Fruit fly (Drosophila melanogaster) whole organism, embryonic: Measurements from ENCODE around the gene Cep97.

ENCODE experiments used
- Aef1 ChIP-seq: fragments of 200-800 bp; sonication (Bioruptor generic); IDR thresholded peaks from 3 replicates; pipeline ENCODE4 v1.3.6; 2022; ENCODE audit warnings: missing biosample characterization, missing genetic modification characterization
- C15 ChIP-seq: fragments of 200-800 bp; sonication (Bioruptor generic); IDR thresholded peaks from 3 replicates; pipeline ENCODE4 v1.3.6; 2022; ENCODE audit warnings: missing biosample characterization, missing genetic modification characterization
- CG10431 ChIP-seq: fragments of 200-800 bp; sonication (Bioruptor generic); optimal IDR thresholded peaks from 3 replicates; lab custom pipeline; 2018; ENCODE audit warnings: missing biosample characterization, mild to moderate bottlenecking, missing genetic modification characterization
- CG11247 ChIP-seq: fragments of 200-800 bp; sonication (Bioruptor generic); IDR thresholded peaks from 2 replicates; pipeline ENCODE4 v1.3.6; 2022; ENCODE audit warnings: missing biosample characterization, missing genetic modification characterization
- CG11560 ChIP-seq: fragments of 200-800 bp; sonication (Bioruptor generic); IDR thresholded peaks from 3 replicates; pipeline ENCODE4 v1.3.6; 2022; ENCODE audit warnings: missing biosample characterization, missing genetic modification characterization
- CG11696 ChIP-seq: fragments of 200-800 bp; sonication (Bioruptor generic); IDR thresholded peaks from 2 replicates; pipeline ENCODE4 v1.3.6; 2022; ENCODE audit warnings: missing biosample characterization, missing genetic modification characterization
- CG13123 ChIP-seq: fragments of 200-800 bp; sonication (Bioruptor generic); optimal IDR thresholded peaks from 2 replicates; lab custom pipeline; 2016; ENCODE audit warnings: missing biosample characterization, missing genetic modification characterization
- CG13287 ChIP-seq: fragments of 200-800 bp; sonication (Bioruptor generic); IDR thresholded peaks from 2 replicates; pipeline ENCODE4 v1.3.6; 2022; ENCODE audit warnings: missing biosample characterization, missing genetic modification characterization; ENCODE audit not compliant: partially characterized antibody
- CG1602 ChIP-seq: fragments of 200-800 bp; sonication (Bioruptor generic); optimal IDR thresholded peaks from 3 replicates; lab custom pipeline; 2016; ENCODE audit warnings: missing biosample characterization, missing genetic modification characterization
- CG17186 ChIP-seq: fragments of 200-800 bp; sonication (Bioruptor generic); optimal IDR thresholded peaks from 3 replicates; lab custom pipeline; 2017; ENCODE audit warnings: missing biosample characterization, missing genetic modification reagents, missing genetic modification characterization
- CG2202 ChIP-seq: fragments of 200-800 bp; sonication (Bioruptor generic); optimal IDR thresholded peaks from 2 replicates; lab custom pipeline; 2018; ENCODE audit warnings: missing biosample characterization, mild to moderate bottlenecking, missing genetic modification characterization
- CG2678 ChIP-seq: fragments of 200-800 bp; sonication (Bioruptor generic); optimal IDR thresholded peaks from 3 replicates; lab custom pipeline; 2019; ENCODE audit warnings: missing biosample characterization, mild to moderate bottlenecking, missing genetic modification characterization, moderate library complexity
- CG2712 ChIP-seq: fragments of 200-800 bp; optimal IDR thresholded peaks from 3 replicates; lab custom pipeline; 2019; ENCODE audit warnings: missing biosample characterization, mild to moderate bottlenecking, missing genetic modification characterization, moderate library complexity
- CG34224 ChIP-seq: fragments of 200-800 bp; sonication (Bioruptor generic); IDR thresholded peaks from 3 replicates; pipeline ENCODE4 v1.3.6; 2022; ENCODE audit warnings: missing biosample characterization, missing genetic modification characterization; ENCODE audit not compliant: partially characterized antibody
- CG4360 ChIP-seq: fragments of 200-800 bp; sonication (Bioruptor generic); IDR thresholded peaks from 2 replicates; pipeline ENCODE4 v1.3.6; 2022; ENCODE audit warnings: missing biosample characterization, missing genetic modification characterization
- CG4424 ChIP-seq: fragments of 200-800 bp; sonication (Bioruptor generic); optimal IDR thresholded peaks from 3 replicates; lab custom pipeline; 2016; ENCODE audit warnings: missing biosample characterization, missing genetic modification characterization
- CG4820 ChIP-seq: fragments of 200-800 bp; sonication (Bioruptor generic); optimal IDR thresholded peaks from 3 replicates; lab custom pipeline; 2016; ENCODE audit warnings: missing biosample characterization, missing genetic modification characterization
- CG5245 ChIP-seq: fragments of 200-800 bp; sonication (Bioruptor generic); optimal IDR thresholded peaks from 3 replicates; lab custom pipeline; 2016; ENCODE audit warnings: missing biosample characterization, missing genetic modification characterization
- CG6254 ChIP-seq: fragments of 200-800 bp; sonication (Bioruptor generic); optimal IDR thresholded peaks from 3 replicates; lab custom pipeline; 2017; ENCODE audit warnings: mild to moderate bottlenecking, missing biosample characterization, missing genetic modification reagents, missing genetic modification characterization
- CG9817 ChIP-seq: fragments of 200-800 bp; sonication (Bioruptor generic); optimal IDR thresholded peaks from 2 replicates; lab custom pipeline; 2018; ENCODE audit warnings: missing biosample characterization, mild to moderate bottlenecking, missing genetic modification characterization, moderate library complexity
- Chrac-16 ChIP-seq: fragments of 200-800 bp; sonication (Bioruptor generic); optimal IDR thresholded peaks from 3 replicates; lab custom pipeline; 2016; ENCODE audit warnings: missing biosample characterization, missing genetic modification characterization
- D19A ChIP-seq: fragments of 200-800 bp; optimal IDR thresholded peaks from 3 replicates; lab custom pipeline; 2019; ENCODE audit warnings: missing biosample characterization, mild to moderate bottlenecking, missing genetic modification characterization, moderate library complexity
- Deaf1 ChIP-seq: fragments of 200-800 bp; optimal IDR thresholded peaks from 3 replicates; lab custom pipeline; 2019; ENCODE audit warnings: missing biosample characterization, mild to moderate bottlenecking, missing genetic modification characterization, moderate library complexity
- Dp ChIP-seq: fragments of 200-800 bp; sonication (Bioruptor generic); optimal IDR thresholded peaks from 2 replicates; lab custom pipeline; 2018; ENCODE audit warnings: missing biosample characterization, mild to moderate bottlenecking, missing genetic modification characterization, moderate library complexity
- HLH54F ChIP-seq: fragments of 200-800 bp; sonication (Bioruptor generic); optimal IDR thresholded peaks from 3 replicates; lab custom pipeline; 2016; ENCODE audit warnings: missing biosample characterization, missing genetic modification characterization
- HLHmδ ChIP-seq: fragments of 200-800 bp; sonication (Bioruptor generic); optimal IDR thresholded peaks from 2 replicates; lab custom pipeline; 2018; ENCODE audit warnings: missing biosample characterization, mild to moderate bottlenecking, missing genetic modification characterization, moderate library complexity
- Lim3 ChIP-seq: fragments of 200-800 bp; sonication (Bioruptor generic); IDR thresholded peaks from 2 replicates; pipeline ENCODE4 v1.3.6; 2022; ENCODE audit warnings: missing biosample characterization, missing genetic modification characterization
- Mes4 ChIP-seq: fragments of 200-800 bp; sonication (Bioruptor generic); optimal IDR thresholded peaks from 2 replicates; lab custom pipeline; 2016; ENCODE audit warnings: missing biosample characterization, missing genetic modification characterization
- Mrtf ChIP-seq: fragments of 200-800 bp; sonication (Bioruptor generic); IDR thresholded peaks from 3 replicates; pipeline ENCODE4 v1.3.6; 2022; ENCODE audit warnings: missing biosample characterization, missing genetic modification characterization
- NC2α ChIP-seq: fragments of 200-800 bp; sonication (Bioruptor generic); optimal IDR thresholded peaks from 2 replicates; lab custom pipeline; 2016; ENCODE audit warnings: missing biosample characterization, missing genetic modification characterization
- Oli ChIP-seq: fragments of 200-800 bp; sonication (Bioruptor generic); optimal IDR thresholded peaks from 2 replicates; lab custom pipeline; 2018; ENCODE audit warnings: missing biosample characterization, mild to moderate bottlenecking, missing genetic modification characterization, moderate library complexity
- Opbp ChIP-seq: fragments of 200-800 bp; sonication (Bioruptor generic); IDR thresholded peaks from 3 replicates; pipeline ENCODE4 v1.3.6; 2022; ENCODE audit warnings: missing biosample characterization, missing genetic modification characterization; ENCODE audit not compliant: partially characterized antibody
- Sry-δ ChIP-seq: fragments of 200-800 bp; sonication (Bioruptor generic); optimal IDR thresholded peaks from 2 replicates; lab custom pipeline; 2016; ENCODE audit warnings: missing biosample characterization, missing genetic modification characterization
- Taf1 ChIP-seq: fragments of 200-800 bp; sonication (Bioruptor generic); IDR thresholded peaks from 2 replicates; pipeline ENCODE4 v1.3.6; 2022; ENCODE audit warnings: missing biosample characterization, missing genetic modification characterization
- aop ChIP-seq: fragments of 200-800 bp; sonication (Bioruptor generic); IDR thresholded peaks from 2 replicates; pipeline ENCODE4 v1.3.6; 2022; ENCODE audit warnings: missing biosample characterization, missing genetic modification characterization
- chm ChIP-seq: fragments of 200-800 bp; sonication (Bioruptor generic); IDR thresholded peaks from 2 replicates; pipeline ENCODE4 v1.3.6; 2022; ENCODE audit warnings: missing biosample characterization, missing genetic modification characterization
- chn ChIP-seq: fragments of 200-800 bp; sonication (Bioruptor generic); optimal IDR thresholded peaks from 2 replicates; lab custom pipeline; 2016; ENCODE audit warnings: missing biosample characterization, missing genetic modification characterization
- croc ChIP-seq: fragments of 200-800 bp; sonication (Bioruptor generic); conservative IDR thresholded peaks from 3 replicates; pipeline ENCODE4 v1.3.6; 2022; ENCODE audit warnings: missing biosample characterization, missing genetic modification characterization
- cwo ChIP-seq: fragments of 200-800 bp; sonication (Bioruptor generic); optimal IDR thresholded peaks from 3 replicates; lab custom pipeline; 2017; ENCODE audit warnings: missing biosample characterization, missing genetic modification characterization, mild to moderate bottlenecking, moderate library complexity, missing genetic modification reagents
- dmrt99B ChIP-seq: fragments of 200-800 bp; sonication (Bioruptor generic); optimal IDR thresholded peaks from 2 replicates; lab custom pipeline; 2018; ENCODE audit warnings: missing biosample characterization, mild to moderate bottlenecking, missing genetic modification characterization, moderate library complexity
- dpn ChIP-seq, 2 experiments: fragments of 200-800 bp; sonication (Bioruptor generic); optimal IDR thresholded peaks; 3 replicates each; lab custom pipeline; 2016; ENCODE audit warnings: missing biosample characterization in 2 of 2, missing genetic modification characterization in 2 of 2
- en ChIP-seq: fragments of 200-800 bp; sonication (Bioruptor generic); optimal IDR thresholded peaks from 2 replicates; lab custom pipeline; 2016; ENCODE audit warnings: missing biosample characterization, missing genetic modification characterization
- lola ChIP-seq, 3 experiments: fragments of >200 bp in 2 of 3; fragments of 200-800 bp in 1 of 3; sonication (Bioruptor generic) in 1 of 3; optimal IDR thresholded peaks; 2 replicates each; lab custom pipeline; 2017 to 2019; ENCODE audit warnings: missing biosample characterization in 3 of 3, missing genetic modification characterization in 3 of 3, mild to moderate bottlenecking in 1 of 3, moderate library complexity in 1 of 3
- luna ChIP-seq: fragments of 200-800 bp; sonication (Bioruptor generic); optimal IDR thresholded peaks from 2 replicates; lab custom pipeline; 2016; ENCODE audit warnings: missing biosample characterization, missing genetic modification characterization
- phol ChIP-seq: fragments of 200-800 bp; sonication (Bioruptor generic); optimal IDR thresholded peaks from 3 replicates; lab custom pipeline; 2018; ENCODE audit warnings: missing biosample characterization, mild to moderate bottlenecking, missing genetic modification characterization, moderate library complexity
- pros ChIP-seq: fragments of 200-800 bp; sonication (Bioruptor generic); optimal IDR thresholded peaks from 3 replicates; lab custom pipeline; 2019; ENCODE audit warnings: missing biosample characterization, mild to moderate bottlenecking, missing genetic modification characterization, moderate library complexity
- sc ChIP-seq, 3 experiments: fragments of >200 bp in 2 of 3; fragments of 200-800 bp in 1 of 3; sonication (Bioruptor generic) in 1 of 3; optimal IDR thresholded peaks; 2 replicates in 2 of 3; 3 replicates in 1 of 3; lab custom pipeline; 2017; ENCODE audit warnings: mild to moderate bottlenecking in 1 of 3, missing biosample characterization in 1 of 3, missing genetic modification characterization in 1 of 3, missing genetic modification reagents in 1 of 3
- sisA ChIP-seq: fragments of 200-800 bp; sonication (Bioruptor generic); IDR thresholded peaks from 2 replicates; pipeline ENCODE4 v1.3.6; 2022; ENCODE audit warnings: missing biosample characterization, missing genetic modification characterization
- trh ChIP-seq: fragments of 200-800 bp; sonication (Bioruptor generic); optimal IDR thresholded peaks from 2 replicates; lab custom pipeline; 2016; ENCODE audit warnings: missing biosample characterization, missing genetic modification characterization
- usp ChIP-seq: fragments of >200 bp; optimal IDR thresholded peaks from 2 replicates; lab custom pipeline; 2017; ENCODE audit warnings: missing biosample characterization, missing genetic modification characterization
- wek ChIP-seq: fragments of 200-800 bp; sonication (Bioruptor generic); optimal IDR thresholded peaks from 3 replicates; lab custom pipeline; 2018; ENCODE audit warnings: missing biosample characterization, mild to moderate bottlenecking, missing genetic modification characterization, moderate library complexity

Cep97 gene

DNA sequence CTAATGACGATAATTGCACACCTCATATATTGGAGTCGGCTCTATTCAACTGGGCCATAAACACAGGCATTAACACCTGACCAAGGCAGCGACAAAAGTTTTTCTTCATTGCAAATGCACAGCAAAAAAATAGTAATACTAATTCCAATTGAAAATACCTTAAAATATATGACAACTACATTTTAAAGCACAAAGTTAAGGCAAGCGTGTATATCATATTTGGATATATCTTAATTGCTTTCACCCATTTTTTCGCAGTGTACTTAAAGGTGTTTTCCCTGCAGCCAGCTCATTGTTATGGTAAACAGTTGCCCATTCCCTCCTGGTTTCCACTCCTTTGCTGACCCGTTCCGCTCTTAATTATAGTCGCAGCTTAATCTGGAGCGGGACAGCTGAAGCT, 26.5 kb upstream of the Cep97 start (continued):
- TF ChIP-seq Dp (GFP tag; lab: Kevin White, UChicago) (no peak), wek (GFP tag; lab: Kevin White, UChicago) (no peak), C15 (GFP tag; lab: Robert Waterston, UW) (no peak), dmrt99B (tag; lab: Kevin White, UChicago) (peak; percentile 47), Sry-δ (GFP tag; lab: Kevin White, UChicago) (no peak), en (no peak), luna (GFP tag; lab: Kevin White, UChicago) (no peak), CG9817 (tag; lab: Kevin White, UChicago) (no peak), CG2678 (tag; lab: Kevin White, UChicago) (no peak), CG4820 (peak; percentile 33), CG5245 (GFP tag; lab: Kevin White, UChicago) (no peak), CG11560 (tag; lab: Robert Waterston, UW) (no peak), CG17186 (no peak), Lim3 (GFP tag; lab: Robert Waterston, UW) (no peak), usp (GFP tag; lab: Kevin White, UChicago) (no peak), NC2α (no peak), Taf1 (GFP tag; lab: Robert Waterston, UW) (no peak), Mes4 (GFP tag; lab: Kevin White, UChicago) (no peak), sisA (GFP tag; lab: Robert Waterston, UW) (peak; percentile 52), dpn (GFP tag; optimal IDR thresholded peaks at IDR 0.05; lab: Kevin White, UChicago) (peak in 1 of 2 experiments; percentile 11), CG13123 (GFP tag; lab: Kevin White, UChicago) (no peak), D19A (tag; lab: Kevin White, UChicago) (peak; percentile 22), chn (GFP tag; lab: Kevin White, UChicago) (peak; percentile 16), Aef1 (no peak), Chrac-16 (no peak), sc (optimal IDR thresholded peaks at IDR 0.05; lab: Kevin White, UChicago) (no peak), sc (GFP tag; optimal IDR thresholded peaks at IDR 0.05; lab: Kevin White, UChicago) (peak; percentile 5), phol (tag; lab: Kevin White, UChicago) (peak; percentile 60), cwo (GFP tag; lab: Kevin White, UChicago) (no peak), Mrtf (GFP tag; lab: Robert Waterston, UW) (no peak), CG6254 (peak; percentile 49), HLHmδ (GFP tag; lab: Kevin White, UChicago) (no peak), CG2712 (tag; lab: Kevin White, UChicago) (peak; percentile 62), CG34224 (GFP tag; lab: Robert Waterston, UW) (no peak), Opbp (GFP tag; lab: Robert Waterston, UW) (no peak), chm (GFP tag; lab: Robert Waterston, UW) (no peak), CG10431 (GFP tag; lab: Kevin White, UChicago) (no peak), CG13287 (GFP tag; lab: Robert Waterston, UW) (no peak), CG4424 (GFP tag; lab: Kevin White, UChicago) (peak; percentile 38), CG2202 (peak; percentile 27), CG11247 (GFP tag; lab: Robert Waterston, UW) (no peak), croc (GFP tag; lab: Robert Waterston, UW) (peak; percentile 31; the same call in 1 of the 3 replicates), CG4360 (0 out of 2 replicates have a peak, but pooled peaks have one; percentile 26), aop (GFP tag; lab: Robert Waterston, UW) (no peak), Oli (peak; percentile 52), lola (GFP tag; optimal IDR thresholded peaks at IDR 0.05; lab: Kevin White, UChicago) (peak in 1 of 3 experiments; percentile 53), Deaf1 (tag; lab: Kevin White, UChicago) (no peak), pros (GFP tag; lab: Kevin White, UChicago) (no peak), HLH54F (GFP tag; lab: Kevin White, UChicago) (no peak), CG1602 (GFP tag; lab: Kevin White, UChicago) (peak; percentile 11), trh (GFP tag; lab: Kevin White, UChicago) (no peak), CG11696 (GFP tag; lab: Robert Waterston, UW) (no peak)
